Worm (Caenorhabditis elegans) whole organism, L4/young adult: ENCODE results near the gene lem-2.

Experiments
- W03F9.2 ChIP-seq: fragments of 150-350 bp; optimal IDR thresholded peaks from 2 replicates; lab custom pipeline; 2014; ENCODE audit warnings: missing biosample characterization, missing genetic modification characterization
- dao-5 ChIP-seq: sonication (generic microtip); optimal IDR thresholded peaks from 2 replicates; lab custom pipeline; 2016; ENCODE audit warnings: missing genotype, missing genetic modification characterization, moderate library complexity, missing compliant biosample characterization
- him-1 ChIP-seq: sonication (generic microtip); optimal IDR thresholded peaks from 2 replicates; lab custom pipeline; 2016; ENCODE audit warnings: missing genotype, missing genetic modification reagents, missing genetic modification characterization, missing compliant biosample characterization

ce11 chrII:14100963-14101362 lies 37.7 kb downstream of the lem-2 start, which contains the start of gene bkip-1:
- TF ChIP-seq W03F9.2 (tag; lab: Kevin White, UChicago) (no peak), him-1 (tag; lab: Kevin White, UChicago) (no peak), dao-5 (no peak)
